Worm (Caenorhabditis elegans) whole organism, young adult: ENCODE data around the gene algn-9.

ENCODE experiments used
- B0019.2 ChIP-seq: fragments of 200-800 bp; sonication (Bioruptor generic); conservative IDR thresholded peaks from 2 replicates; pipeline ENCODE4 v1.3.6; 2022; ENCODE audit warnings: missing genetic modification reagents, missing genetic modification characterization, missing compliant biosample characterization
- B0035.1 ChIP-seq: sonication (generic microtip); optimal IDR thresholded peaks from 2 replicates; lab custom pipeline; 2016; ENCODE audit warnings: missing genetic modification characterization, mild to moderate bottlenecking, missing compliant biosample characterization, missing genotype, missing genetic modification reagents
- B0261.1 ChIP-seq: sonication (generic microtip); optimal IDR thresholded peaks from 2 replicates; lab custom pipeline; 2016; ENCODE audit warnings: mild to moderate bottlenecking, missing genetic modification characterization, moderate library complexity, missing compliant biosample characterization
- B0336.3 ChIP-seq: fragments of 200-800 bp; sonication (Bioruptor generic); IDR thresholded peaks from 2 replicates; pipeline ENCODE4 v1.3.6; 2022; ENCODE audit warnings: missing genetic modification characterization, missing compliant biosample characterization
- C17E4.6 ChIP-seq: fragments of 200-800 bp; sonication (Bioruptor generic); IDR thresholded peaks from 2 replicates; pipeline ENCODE4 v1.3.6; 2022; ENCODE audit warnings: missing genetic modification reagents, missing genetic modification characterization, missing compliant biosample characterization
- D2030.7 ChIP-seq: fragments of 200-800 bp; sonication (Bioruptor generic); IDR thresholded peaks from 2 replicates; pipeline ENCODE4 v1.3.6; 2022; ENCODE audit warnings: missing genetic modification reagents, missing genetic modification characterization, missing compliant biosample characterization
- F10E7.11 ChIP-seq: sonication (generic microtip); optimal IDR thresholded peaks from 2 replicates; lab custom pipeline; 2017; ENCODE audit warnings: mild to moderate bottlenecking, missing genetic modification characterization, moderate library complexity, missing compliant biosample characterization
- F55B11.4 ChIP-seq: sonication (generic microtip); optimal IDR thresholded peaks from 2 replicates; lab custom pipeline; 2016; ENCODE audit warnings: missing compliant biosample characterization, missing genetic modification characterization, borderline replicate concordance; ENCODE audit not compliant: insufficient read depth
- K11D2.4 ChIP-seq: fragments of 200-800 bp; sonication (Bioruptor generic); IDR thresholded peaks from 2 replicates; pipeline ENCODE4 v1.3.6; 2022; ENCODE audit warnings: missing genetic modification reagents, missing genetic modification characterization, missing compliant biosample characterization
- Y53G8AR.9 ChIP-seq: fragments of 200-800 bp; sonication (Bioruptor generic); conservative IDR thresholded peaks from 2 replicates; pipeline ENCODE4 v1.3.6; 2022; ENCODE audit warnings: missing genetic modification reagents, missing genetic modification characterization, missing compliant biosample characterization
- Y67H2A.10 ChIP-seq: fragments of 200-800 bp; sonication (Bioruptor generic); conservative IDR thresholded peaks from 2 replicates; pipeline ENCODE4 v1.3.6; 2022; ENCODE audit warnings: missing genetic modification reagents, missing genetic modification characterization, missing compliant biosample characterization
- Y79H2A.3 ChIP-seq: fragments of 200-800 bp; sonication (Bioruptor generic); conservative IDR thresholded peaks from 2 replicates; pipeline ENCODE4 v1.3.6; 2022; ENCODE audit warnings: missing genetic modification reagents, missing genetic modification characterization, missing compliant biosample characterization
- akir-1 ChIP-seq: fragments of 200-800 bp; sonication (Bioruptor generic); optimal IDR thresholded peaks from 2 replicates; lab custom pipeline; 2018; ENCODE audit warnings: mild to moderate bottlenecking, missing genetic modification characterization, moderate library complexity, missing compliant biosample characterization
- ama-1 ChIP-seq, 3 experiments: fragments of 150-350 bp in 1 of 3; sonication (generic microtip) in 2 of 3; optimal IDR thresholded peaks; 2 replicates each; lab custom pipeline; 2014 to 2018; ENCODE audit warnings: missing biosample characterization in 2 of 3, missing genetic modification characterization in 2 of 3, missing genetic modification reagents in 2 of 3
- athp-1 ChIP-seq: sonication (generic microtip); optimal IDR thresholded peaks from 2 replicates; lab custom pipeline; 2017; ENCODE audit warnings: mild to moderate bottlenecking, missing genetic modification characterization, missing compliant biosample characterization
- cebp-1 ChIP-seq, 2 experiments: fragments of 200-800 bp in 1 of 2; sonication (Bioruptor generic) in 1 of 2; sonication (generic microtip) in 1 of 2; IDR thresholded peaks in 1 of 2; optimal IDR thresholded peaks in 1 of 2; 2 replicates each; pipeline versions ENCODE4 v1.3.6 to Lab custom; 2017 to 2022; ENCODE audit warnings: missing compliant biosample characterization in 2 of 2, missing genetic modification characterization in 2 of 2, mild to moderate bottlenecking in 1 of 2, missing genetic modification reagents in 1 of 2, moderate library complexity in 1 of 2
- ceh-27 ChIP-seq: fragments of 200-800 bp; sonication (Bioruptor generic); optimal IDR thresholded peaks from 2 replicates; lab custom pipeline; 2018; ENCODE audit warnings: mild to moderate bottlenecking, missing genetic modification characterization, moderate library complexity, missing compliant biosample characterization
- ceh-91 ChIP-seq: fragments of 200-800 bp; sonication (Bioruptor generic); IDR thresholded peaks from 2 replicates; pipeline ENCODE4 v1.3.6; 2022; ENCODE audit warnings: missing genetic modification reagents, missing genetic modification characterization, missing compliant biosample characterization
- die-1 ChIP-seq: sonication (generic microtip); optimal IDR thresholded peaks from 2 replicates; lab custom pipeline; 2016; ENCODE audit warnings: missing genotype, mild to moderate bottlenecking, missing genetic modification characterization, missing compliant biosample characterization
- dpl-1 ChIP-seq: fragments of 150-350 bp; optimal IDR thresholded peaks from 2 replicates; lab custom pipeline; 2014; ENCODE audit warnings: missing biosample characterization, missing genetic modification reagents, missing genetic modification characterization
- egl-18 ChIP-seq: fragments of 200-800 bp; sonication (Bioruptor generic); IDR thresholded peaks from 2 replicates; pipeline ENCODE4 v1.3.6; 2022; ENCODE audit warnings: missing genetic modification reagents, missing genetic modification characterization, missing compliant biosample characterization
- egl-44 ChIP-seq: fragments of 200-800 bp; sonication (Bioruptor generic); IDR thresholded peaks from 2 replicates; pipeline ENCODE4 v1.3.6; 2022; ENCODE audit warnings: missing genetic modification reagents, missing genetic modification characterization, missing compliant biosample characterization
- ekl-4 ChIP-seq: fragments of 200-800 bp; sonication (Bioruptor generic); IDR thresholded peaks from 2 replicates; pipeline ENCODE4 v1.3.6; 2022; ENCODE audit warnings: missing genetic modification reagents, missing genetic modification characterization, missing compliant biosample characterization
- fkh-3 ChIP-seq: sonication (generic microtip); optimal IDR thresholded peaks from 2 replicates; lab custom pipeline; 2016; ENCODE audit warnings: mild to moderate bottlenecking, missing genetic modification characterization, missing compliant biosample characterization
- hlh-12 ChIP-seq: sonication (generic microtip); optimal IDR thresholded peaks from 2 replicates; lab custom pipeline; 2016; ENCODE audit warnings: missing genetic modification characterization, missing compliant biosample characterization
- hmg-20 ChIP-seq: fragments of 200-800 bp; sonication (Bioruptor generic); IDR thresholded peaks from 2 replicates; pipeline ENCODE4 v1.3.6; 2022; ENCODE audit warnings: missing genetic modification reagents, missing genetic modification characterization, missing compliant biosample characterization
- hrde-1 ChIP-seq: sonication (generic microtip); optimal IDR thresholded peaks from 2 replicates; lab custom pipeline; 2016; ENCODE audit warnings: missing genetic modification characterization, mild to moderate bottlenecking, missing compliant biosample characterization, moderate library complexity, missing genotype, missing genetic modification reagents, borderline replicate concordance
- hsf-1 ChIP-seq: fragments of 200-800 bp; sonication (Bioruptor generic); IDR thresholded peaks from 2 replicates; pipeline ENCODE4 v1.3.6; 2022; ENCODE audit warnings: missing genetic modification reagents, missing genetic modification characterization, missing compliant biosample characterization
- let-526 ChIP-seq: fragments of 200-800 bp; sonication (Bioruptor generic); IDR thresholded peaks from 2 replicates; pipeline ENCODE4 v1.3.6; 2022; ENCODE audit warnings: missing genetic modification reagents, missing genetic modification characterization, missing compliant biosample characterization
- lin-26 ChIP-seq: fragments of 200-800 bp; sonication (Bioruptor generic); IDR thresholded peaks from 2 replicates; pipeline ENCODE4 v1.3.6; 2022; ENCODE audit warnings: missing genetic modification reagents, missing genetic modification characterization, missing compliant biosample characterization
- lin-35 ChIP-seq, 3 experiments: fragments of 150-350 bp in 2 of 3; sonication (generic microtip) in 1 of 3; optimal IDR thresholded peaks; 2 replicates each; lab custom pipeline; 2014 to 2018; ENCODE audit warnings: missing biosample characterization in 3 of 3, missing genetic modification characterization in 3 of 3, missing genetic modification reagents in 3 of 3
- lin-54 ChIP-seq: fragments of 200-800 bp; sonication (Bioruptor generic); optimal IDR thresholded peaks from 2 replicates; lab custom pipeline; 2018; ENCODE audit warnings: mild to moderate bottlenecking, missing genetic modification characterization, missing compliant biosample characterization
- lir-1 ChIP-seq: fragments of 200-800 bp; sonication (Bioruptor generic); conservative IDR thresholded peaks from 2 replicates; pipeline ENCODE4 v1.3.6; 2022; ENCODE audit warnings: missing genetic modification reagents, missing genetic modification characterization, missing compliant biosample characterization
- madf-6 ChIP-seq: fragments of 200-800 bp; sonication (Bioruptor generic); IDR thresholded peaks from 2 replicates; pipeline ENCODE4 v1.3.6; 2022; ENCODE audit warnings: missing genetic modification reagents, missing genetic modification characterization, missing compliant biosample characterization
- mcd-1 ChIP-seq: fragments of 200-800 bp; sonication (Bioruptor generic); IDR thresholded peaks from 2 replicates; pipeline ENCODE4 v1.3.6; 2022; ENCODE audit warnings: missing genetic modification reagents, missing genetic modification characterization, missing compliant biosample characterization
- mel-28 ChIP-seq: sonication (generic microtip); optimal IDR thresholded peaks from 2 replicates; lab custom pipeline; 2016; ENCODE audit warnings: borderline replicate concordance, mild to moderate bottlenecking, missing genetic modification characterization, missing compliant biosample characterization
- mes-4 ChIP-seq: sonication (generic microtip); optimal IDR thresholded peaks from 2 replicates; lab custom pipeline; 2016; ENCODE audit warnings: missing genotype, missing genetic modification characterization, missing compliant biosample characterization
- nhr-120 ChIP-seq: fragments of 200-800 bp; sonication (Bioruptor generic); IDR thresholded peaks from 2 replicates; pipeline ENCODE4 v1.3.6; 2022; ENCODE audit warnings: missing genetic modification characterization, missing compliant biosample characterization
- rcor-1 ChIP-seq: fragments of 200-800 bp; sonication (Bioruptor generic); IDR thresholded peaks from 2 replicates; pipeline ENCODE4 v1.3.6; 2022; ENCODE audit warnings: missing genetic modification reagents, missing genetic modification characterization, missing compliant biosample characterization
- sea-2 ChIP-seq: fragments of 200-800 bp; sonication (Bioruptor generic); IDR thresholded peaks from 2 replicates; pipeline ENCODE4 v1.3.6; 2022; ENCODE audit warnings: missing genetic modification characterization, missing compliant biosample characterization
- snpc-1.3 ChIP-seq: sonication (generic microtip); optimal IDR thresholded peaks from 2 replicates; lab custom pipeline; 2017; ENCODE audit warnings: missing genetic modification characterization, mild to moderate bottlenecking, missing compliant biosample characterization, antibody characterized with exemption, moderate library complexity, missing genotype, missing genetic modification reagents; ENCODE audit not compliant: insufficient read depth
- snpc-4 ChIP-seq, 5 experiments: fragments of 150-350 bp in 1 of 5; sonication (generic microtip) in 4 of 5; optimal IDR thresholded peaks; 2 replicates each; lab custom pipeline; 2014 to 2018; ENCODE audit warnings: missing genetic modification characterization in 5 of 5, missing biosample characterization in 3 of 5, antibody characterized with exemption in 2 of 5, mild to moderate bottlenecking in 2 of 5, missing compliant biosample characterization in 2 of 5, missing genotype in 2 of 5, moderate library complexity in 2 of 5, missing genetic modification reagents in 1 of 5
- unc-62 ChIP-seq: fragments of 150-350 bp; optimal IDR thresholded peaks from 2 replicates; lab custom pipeline; 2014; ENCODE audit warnings: missing biosample characterization, missing genetic modification reagents, missing genetic modification characterization
- zim-3 ChIP-seq: sonication (generic microtip); optimal IDR thresholded peaks from 2 replicates; lab custom pipeline; 2017; ENCODE audit warnings: mild to moderate bottlenecking, missing genetic modification characterization, moderate library complexity, missing compliant biosample characterization
- ztf-25 ChIP-seq: fragments of 200-800 bp; sonication (Bioruptor generic); IDR thresholded peaks from 2 replicates; pipeline ENCODE4 v1.3.6; 2022; ENCODE audit warnings: missing genetic modification reagents, missing genetic modification characterization, missing compliant biosample characterization
- ztf-28 ChIP-seq: fragments of 200-800 bp; sonication (Bioruptor generic); IDR thresholded peaks from 2 replicates; pipeline ENCODE4 v1.3.6; 2022; ENCODE audit warnings: missing genetic modification reagents, missing genetic modification characterization, missing compliant biosample characterization
- ztf-6 ChIP-seq: fragments of 200-800 bp; sonication (Bioruptor generic); IDR thresholded peaks from 2 replicates; pipeline ENCODE4 v1.3.6; 2022; ENCODE audit warnings: missing genetic modification reagents, missing genetic modification characterization, missing compliant biosample characterization

The algn-9 gene

ce11 chrII:10574177-10574576, 10.0 kb upstream of the algn-9 start (continued):
- TF ChIP-seq ztf-25 (no peak), madf-6 (peak; percentile 60), let-526 (GFP tag; lab: Robert Waterston, UW) (no peak), ama-1 (optimal IDR thresholded peaks at IDR 0.05; lab: Kevin White, UChicago) (no peak), ama-1 (GFP tag; optimal IDR thresholded peaks at IDR 0.05; lab: Kevin White, UChicago) (peak in 1 of 2 experiments; percentile 67), ceh-27 (GFP tag; lab: Kevin White, UChicago) (no peak), sea-2 (GFP tag; lab: Robert Waterston, UW) (no peak), hlh-12 (tag; lab: Kevin White, UChicago) (no peak), lin-54 (GFP tag; lab: Kevin White, UChicago) (peak; percentile 24), Y53G8AR.9 (GFP tag; lab: Robert Waterston, UW) (no peak), Y79H2A.3 (GFP tag; lab: Robert Waterston, UW) (no peak), nhr-120 (GFP tag; lab: Robert Waterston, UW) (no peak), lin-35 (GFP tag; optimal IDR thresholded peaks at IDR 0.05; lab: Kevin White, UChicago) (no peak), unc-62 (GFP tag; lab: Kevin White, UChicago) (no peak), ceh-91 (GFP tag; lab: Robert Waterston, UW) (0 out of 2 replicates have a peak, but pooled peaks have one; percentile 15), B0019.2 (GFP tag; lab: Robert Waterston, UW) (no peak), ekl-4 (GFP tag; lab: Robert Waterston, UW) (peak; percentile 10; the same call in 1 of the 2 replicates), D2030.7 (GFP tag; lab: Robert Waterston, UW) (no peak), mes-4 (tag; lab: Kevin White, UChicago) (no peak), hmg-20 (no peak), B0035.1 (no peak), B0261.1 (tag; lab: Kevin White, UChicago) (no peak), lin-26 (GFP tag; lab: Robert Waterston, UW) (no peak), hrde-1 (peak; percentile 87), zim-3 (tag; lab: Kevin White, UChicago) (no peak), cebp-1 (GFP tag; IDR thresholded peaks at IDR 0.05; lab: Robert Waterston, UW) (no peak), cebp-1 (tag; optimal IDR thresholded peaks at IDR 0.05; lab: Kevin White, UChicago) (no peak), mel-28 (no peak), hsf-1 (GFP tag; lab: Robert Waterston, UW) (0 out of 2 replicates have a peak, but pooled peaks have one; percentile 50), lir-1 (no peak), die-1 (tag; lab: Kevin White, UChicago) (no peak), fkh-3 (tag; lab: Kevin White, UChicago) (no peak), snpc-1.3 (tag; lab: Kevin White, UChicago) (peak; percentile 35), ztf-6 (GFP tag; lab: Robert Waterston, UW) (no peak), K11D2.4 (no peak), F55B11.4 (tag; lab: Kevin White, UChicago) (no peak), ztf-28 (GFP tag; lab: Robert Waterston, UW) (no peak), mcd-1 (GFP tag; lab: Robert Waterston, UW) (no peak), egl-44 (GFP tag; lab: Robert Waterston, UW) (no peak), B0336.3 (GFP tag; lab: Robert Waterston, UW) (no peak), rcor-1 (0 out of 2 replicates have a peak, but pooled peaks have one; percentile 19), F10E7.11 (no peak), akir-1 (GFP tag; lab: Kevin White, UChicago) (no peak), Y67H2A.10 (GFP tag; lab: Robert Waterston, UW) (no peak), C17E4.6 (GFP tag; lab: Robert Waterston, UW) (no peak), athp-1 (no peak), snpc-4 (GFP tag; optimal IDR thresholded peaks at IDR 0.05; lab: Kevin White, UChicago) (peak; percentile 33), snpc-4 (tag; optimal IDR thresholded peaks at IDR 0.05; lab: Kevin White, UChicago) (no peak), dpl-1 (GFP tag; lab: Kevin White, UChicago) (no peak), egl-18 (GFP tag; lab: Robert Waterston, UW) (no peak)
